Worm (Caenorhabditis elegans): ENCODE measurements around the gene C45H4.13.

ce11 chrV:2118574-2118973 is 32.2 kb downstream of the C45H4.13 start, which contains the start of gene bgnt-1.2:
- TF ChIP-seq K02D7.2 (tag; optimal IDR thresholded peaks at IDR 0.05) (no peak), syd-9 (tag; optimal IDR thresholded peaks at IDR 0.05) (no peak), dve-1 (tag; optimal IDR thresholded peaks at IDR 0.05) (no peak), dmd-4 (tag; optimal IDR thresholded peaks at IDR 0.05; ENCODE audit: borderline replicate concordance) (no peak), sox-4 (tag; optimal IDR thresholded peaks at IDR 0.05) (no peak), C38D4.7 (GFP tag; optimal IDR thresholded peaks at IDR 0.05) (no peak), ceh-31 (tag; optimal IDR thresholded peaks at IDR 0.05) (no peak), elt-4 (tag; optimal IDR thresholded peaks at IDR 0.05) (no peak), ceh-19 (GFP tag; optimal IDR thresholded peaks at IDR 0.05) (no peak)

Measured in whole organism, late embryonic.